Fruit fly (Drosophila melanogaster) whole organism, embryonic: ENCODE data around the gene Dok.

Source experiments
- B-H2 ChIP-seq: fragments of 200-800 bp; sonication (Bioruptor generic); optimal IDR thresholded peaks from 2 replicates; lab custom pipeline; 2018; ENCODE audit warnings: missing biosample characterization, mild to moderate bottlenecking, missing genetic modification characterization
- CG1024 ChIP-seq: fragments of 200-800 bp; sonication (Bioruptor generic); IDR thresholded peaks from 2 replicates; pipeline ENCODE4 v1.3.6; 2022; ENCODE audit warnings: missing biosample characterization, missing genetic modification characterization
- CG11696 ChIP-seq: fragments of 200-800 bp; sonication (Bioruptor generic); IDR thresholded peaks from 2 replicates; pipeline ENCODE4 v1.3.6; 2022; ENCODE audit warnings: missing biosample characterization, missing genetic modification characterization
- CG12942 ChIP-seq: fragments of 200-800 bp; sonication (Bioruptor generic); optimal IDR thresholded peaks from 3 replicates; lab custom pipeline; 2016; ENCODE audit warnings: missing biosample characterization, missing genetic modification characterization
- CG13775 ChIP-seq: fragments of 200-800 bp; sonication (Bioruptor generic); optimal IDR thresholded peaks from 3 replicates; lab custom pipeline; 2017; ENCODE audit warnings: missing biosample characterization, mild to moderate bottlenecking, missing genetic modification characterization
- CG14050 ChIP-seq: fragments of 200-800 bp; sonication (Bioruptor generic); IDR thresholded peaks from 3 replicates; pipeline ENCODE4 v1.3.6; 2022; ENCODE audit warnings: missing biosample characterization, missing genetic modification characterization
- CG14860 ChIP-seq: fragments of 200-800 bp; sonication (Bioruptor generic); IDR thresholded peaks from 3 replicates; pipeline ENCODE4 v1.3.6; 2022; ENCODE audit warnings: missing biosample characterization, missing genetic modification characterization; ENCODE audit not compliant: partially characterized antibody
- CG14965 ChIP-seq: fragments of 200-800 bp; sonication (Bioruptor generic); optimal IDR thresholded peaks from 2 replicates; lab custom pipeline; 2016; ENCODE audit warnings: missing biosample characterization, missing genetic modification characterization, borderline replicate concordance
- CG15011 ChIP-seq: fragments of 200-800 bp; sonication (Bioruptor generic); optimal IDR thresholded peaks from 3 replicates; lab custom pipeline; 2018; ENCODE audit warnings: missing biosample characterization, mild to moderate bottlenecking, missing genetic modification characterization
- CG1647 ChIP-seq: fragments of 200-800 bp; sonication (Bioruptor generic); optimal IDR thresholded peaks from 3 replicates; lab custom pipeline; 2016; ENCODE audit warnings: missing biosample characterization, missing genetic modification characterization
- CG17186 ChIP-seq: fragments of 200-800 bp; sonication (Bioruptor generic); optimal IDR thresholded peaks from 3 replicates; lab custom pipeline; 2017; ENCODE audit warnings: missing biosample characterization, missing genetic modification reagents, missing genetic modification characterization
- CG17612 ChIP-seq: fragments of 200-800 bp; sonication (Bioruptor generic); IDR thresholded peaks from 2 replicates; pipeline ENCODE4 v1.3.6; 2022; ENCODE audit warnings: missing biosample characterization, missing genetic modification characterization
- CG18476 ChIP-seq: fragments of 200-800 bp; sonication (Bioruptor generic); optimal IDR thresholded peaks from 2 replicates; lab custom pipeline; 2016; ENCODE audit warnings: missing biosample characterization, mild to moderate bottlenecking, missing genetic modification characterization
- CG18599 ChIP-seq: fragments of 200-800 bp; sonication (Bioruptor generic); optimal IDR thresholded peaks from 3 replicates; lab custom pipeline; 2017; ENCODE audit warnings: missing biosample characterization, missing genetic modification characterization, mild to moderate bottlenecking, moderate library complexity, missing genetic modification reagents
- CG3407 ChIP-seq: fragments of 200-800 bp; sonication (Bioruptor generic); optimal IDR thresholded peaks from 2 replicates; lab custom pipeline; 2018; ENCODE audit warnings: missing biosample characterization, mild to moderate bottlenecking, missing genetic modification characterization
- CG6272 ChIP-seq: fragments of 200-800 bp; sonication (Bioruptor generic); IDR thresholded peaks from 2 replicates; pipeline ENCODE4 v1.3.6; 2022; ENCODE audit warnings: missing biosample characterization, missing genetic modification characterization
- CG8359 ChIP-seq: fragments of 200-800 bp; sonication (Bioruptor generic); optimal IDR thresholded peaks from 2 replicates; lab custom pipeline; 2017; ENCODE audit warnings: missing biosample characterization, mild to moderate bottlenecking, missing genetic modification characterization, borderline replicate concordance
- CG9727 ChIP-seq: fragments of 200-800 bp; sonication (Bioruptor generic); optimal IDR thresholded peaks from 3 replicates; lab custom pipeline; 2017; ENCODE audit warnings: missing biosample characterization, mild to moderate bottlenecking, missing genetic modification characterization
- Camta ChIP-seq: fragments of 200-800 bp; sonication (Bioruptor generic); optimal IDR thresholded peaks from 2 replicates; lab custom pipeline; 2016; ENCODE audit warnings: missing biosample characterization, missing genetic modification characterization
- CrebB ChIP-seq: fragments of 200-800 bp; sonication (Bioruptor generic); optimal IDR thresholded peaks from 3 replicates; lab custom pipeline; 2018; ENCODE audit warnings: missing biosample characterization, mild to moderate bottlenecking, missing genetic modification characterization
- D19A ChIP-seq: fragments of 200-800 bp; optimal IDR thresholded peaks from 3 replicates; lab custom pipeline; 2019; ENCODE audit warnings: missing biosample characterization, mild to moderate bottlenecking, missing genetic modification characterization, moderate library complexity
- Deaf1 ChIP-seq: fragments of 200-800 bp; optimal IDR thresholded peaks from 3 replicates; lab custom pipeline; 2019; ENCODE audit warnings: missing biosample characterization, mild to moderate bottlenecking, missing genetic modification characterization, moderate library complexity
- Dek ChIP-seq: fragments of 200-800 bp; sonication (Bioruptor generic); optimal IDR thresholded peaks from 3 replicates; lab custom pipeline; 2019; ENCODE audit warnings: missing biosample characterization, mild to moderate bottlenecking, missing genetic modification characterization, moderate library complexity
- Dip2 ChIP-seq: fragments of 200-800 bp; sonication (Bioruptor generic); IDR thresholded peaks from 2 replicates; pipeline ENCODE4 v1.3.6; 2022; ENCODE audit warnings: missing biosample characterization, missing genetic modification characterization
- Dip3 ChIP-seq: fragments of 200-800 bp; sonication (Bioruptor generic); optimal IDR thresholded peaks from 3 replicates; lab custom pipeline; 2016; ENCODE audit warnings: missing biosample characterization, missing genetic modification characterization
- E2f2 ChIP-seq: fragments of 200-800 bp; sonication (Bioruptor generic); IDR thresholded peaks from 2 replicates; pipeline ENCODE4 v1.3.6; 2022; ENCODE audit warnings: missing biosample characterization, missing genetic modification characterization
- Ets97D ChIP-seq: fragments of 200-800 bp; sonication (Bioruptor generic); optimal IDR thresholded peaks from 3 replicates; lab custom pipeline; 2016; ENCODE audit warnings: missing biosample characterization, missing genetic modification characterization
- Hand ChIP-seq: fragments of 200-800 bp; sonication (Bioruptor generic); optimal IDR thresholded peaks from 2 replicates; lab custom pipeline; 2017; ENCODE audit warnings: mild to moderate bottlenecking, missing biosample characterization, missing genetic modification reagents, missing genetic modification characterization
- Lim3 ChIP-seq: fragments of 200-800 bp; sonication (Bioruptor generic); IDR thresholded peaks from 2 replicates; pipeline ENCODE4 v1.3.6; 2022; ENCODE audit warnings: missing biosample characterization, missing genetic modification characterization
- Vsx1 ChIP-seq: fragments of 200-800 bp; sonication (Bioruptor generic); optimal IDR thresholded peaks from 2 replicates; lab custom pipeline; 2017; ENCODE audit warnings: missing biosample characterization, mild to moderate bottlenecking, missing genetic modification characterization, missing genetic modification reagents
- amos ChIP-seq: fragments of 200-800 bp; sonication (Bioruptor generic); IDR thresholded peaks from 2 replicates; pipeline ENCODE4 v1.3.6; 2022; ENCODE audit warnings: missing biosample characterization, missing genetic modification characterization; ENCODE audit not compliant: partially characterized antibody
- ap ChIP-seq: fragments of 200-800 bp; sonication (Bioruptor generic); IDR thresholded peaks from 2 replicates; pipeline ENCODE4 v1.3.6; 2022; ENCODE audit warnings: missing biosample characterization, missing genetic modification characterization
- cato ChIP-seq: fragments of 200-800 bp; sonication (Bioruptor generic); optimal IDR thresholded peaks from 2 replicates; lab custom pipeline; 2016; ENCODE audit warnings: missing biosample characterization, missing genetic modification characterization, borderline replicate concordance
- cg ChIP-seq: fragments of 200-800 bp; sonication (Bioruptor generic); optimal IDR thresholded peaks from 3 replicates; lab custom pipeline; 2019; ENCODE audit warnings: missing biosample characterization, mild to moderate bottlenecking, missing genetic modification characterization, moderate library complexity
- dmrt99B ChIP-seq: fragments of 200-800 bp; sonication (Bioruptor generic); optimal IDR thresholded peaks from 2 replicates; lab custom pipeline; 2018; ENCODE audit warnings: missing biosample characterization, mild to moderate bottlenecking, missing genetic modification characterization, moderate library complexity
- jigr1 ChIP-seq: fragments of 200-800 bp; sonication (Bioruptor generic); IDR thresholded peaks from 3 replicates; pipeline ENCODE4 v1.3.6; 2022; ENCODE audit warnings: missing biosample characterization, missing genetic modification characterization
- jumu ChIP-seq: fragments of 200-800 bp; sonication (Bioruptor generic); optimal IDR thresholded peaks from 3 replicates; lab custom pipeline; 2016; ENCODE audit warnings: missing biosample characterization, missing genetic modification characterization
- kay ChIP-seq: fragments of 200-800 bp; sonication (Bioruptor generic); optimal IDR thresholded peaks from 2 replicates; lab custom pipeline; 2016; ENCODE audit warnings: missing biosample characterization, missing genetic modification characterization
- knrl ChIP-seq: fragments of 200-800 bp; sonication (Bioruptor generic); IDR thresholded peaks from 3 replicates; pipeline ENCODE4 v1.3.6; 2022; ENCODE audit warnings: missing biosample characterization, missing genetic modification characterization; ENCODE audit not compliant: partially characterized antibody
- lmd ChIP-seq: fragments of 200-800 bp; sonication (Bioruptor generic); IDR thresholded peaks from 2 replicates; pipeline ENCODE4 v1.3.6; 2022; ENCODE audit warnings: missing biosample characterization, missing genetic modification characterization
- otp ChIP-seq: fragments of 200-800 bp; sonication (Bioruptor generic); IDR thresholded peaks from 3 replicates; pipeline ENCODE4, ENCODE4 v1.3.6; 2022; ENCODE audit warnings: missing biosample characterization, missing genetic modification characterization
- pb ChIP-seq: fragments of 200-800 bp; sonication (Bioruptor generic); optimal IDR thresholded peaks from 3 replicates; lab custom pipeline; 2016; ENCODE audit warnings: missing biosample characterization, missing genetic modification characterization
- prd ChIP-seq, 3 experiments: fragments of >200 bp in 2 of 3; fragments of 200-800 bp in 1 of 3; sonication (Bioruptor generic) in 1 of 3; optimal IDR thresholded peaks in 2 of 3; IDR thresholded peaks in 1 of 3; 2 replicates in 2 of 3; 3 replicates in 1 of 3; pipeline versions ENCODE4 v1.3.6 to Lab custom; 2017 to 2022; ENCODE audit warnings: missing biosample characterization in 1 of 3, missing genetic modification characterization in 1 of 3
- pum ChIP-seq: fragments of 200-800 bp; sonication (Bioruptor generic); optimal IDR thresholded peaks from 2 replicates; lab custom pipeline; 2016; ENCODE audit warnings: missing biosample characterization, missing genetic modification characterization
- ro ChIP-seq: fragments of 200-800 bp; sonication (Bioruptor generic); IDR thresholded peaks from 2 replicates; pipeline ENCODE4 v1.3.6; 2022; ENCODE audit warnings: missing biosample characterization, missing genetic modification characterization
- seq ChIP-seq: fragments of 200-800 bp; sonication (Bioruptor generic); IDR thresholded peaks from 2 replicates; pipeline ENCODE4 v1.3.6; 2022; ENCODE audit warnings: missing biosample characterization, missing genetic modification characterization
- shn ChIP-seq: fragments of 200-800 bp; sonication (Bioruptor generic); optimal IDR thresholded peaks from 3 replicates; lab custom pipeline; 2016; ENCODE audit warnings: missing biosample characterization, missing genetic modification characterization
- unpg ChIP-seq: fragments of 200-800 bp; sonication (Bioruptor generic); optimal IDR thresholded peaks from 3 replicates; lab custom pipeline; 2018; ENCODE audit warnings: missing biosample characterization, mild to moderate bottlenecking, missing genetic modification characterization, moderate library complexity

Dok gene

dm6 chrX:7293133-7293873, 30.7 kb upstream of the Dok start:
- TF ChIP-seq CG11696 (GFP tag; lab: Robert Waterston, UW) (peak; percentile 47; the same call in 1 of the 2 replicates), Ets97D (GFP tag; lab: Kevin White, UChicago) (peak; percentile 33), seq (GFP tag; lab: Robert Waterston, UW) (peak; percentile 43; the same call in 1 of the 2 replicates), ap (GFP tag; lab: Robert Waterston, UW) (peak; percentile 84), CG17612 (peak; percentile 69), CG17186 (GFP tag; lab: Kevin White, UChicago) (peak; percentile 56), Dip3 (no peak), CG8359 (GFP tag; lab: Kevin White, UChicago) (peak; percentile 68), Dip2 (GFP tag; lab: Robert Waterston, UW) (no peak), cato (peak; percentile 65), E2f2 (peak; percentile 41; the same call in 1 of the 2 replicates), CrebB (tag; lab: Kevin White, UChicago) (peak; percentile 48), CG14965 (GFP tag; lab: Kevin White, UChicago) (peak; percentile 41), cg (peak; percentile 70), CG12942 (GFP tag; lab: Kevin White, UChicago) (peak; percentile 73), Dek (tag; lab: Kevin White, UChicago) (peak; percentile 14), prd (optimal IDR thresholded peaks at IDR 0.05; lab: Kevin White, UChicago) (no peak), prd (GFP tag; IDR thresholded peaks at IDR 0.05; lab: Robert Waterston, UW) (peak; percentile 93), B-H2 (GFP tag; lab: Kevin White, UChicago) (no peak), shn (GFP tag; lab: Kevin White, UChicago) (peak; percentile 83), CG18599 (GFP tag; lab: Kevin White, UChicago) (peak; percentile 41), CG18476 (GFP tag; lab: Kevin White, UChicago) (peak; percentile 48), dmrt99B (tag; lab: Kevin White, UChicago) (peak; percentile 86), Lim3 (GFP tag; lab: Robert Waterston, UW) (peak; percentile 54), knrl (GFP tag; lab: Robert Waterston, UW) (no peak), CG3407 (GFP tag; lab: Kevin White, UChicago) (peak; percentile 82), pb (GFP tag; lab: Kevin White, UChicago) (peak; percentile 71), Hand (GFP tag; lab: Kevin White, UChicago) (no peak), Camta (GFP tag; lab: Kevin White, UChicago) (peak; percentile 73), CG15011 (GFP tag; lab: Kevin White, UChicago) (peak; percentile 53), unpg (GFP tag; lab: Kevin White, UChicago) (peak; percentile 92), kay (GFP tag; lab: Kevin White, UChicago) (peak; percentile 45), lmd (GFP tag; lab: Robert Waterston, UW) (peak; percentile 89), otp (GFP tag; lab: Robert Waterston, UW) (peak; percentile 89), jigr1 (GFP tag; lab: Robert Waterston, UW) (peak; percentile 77), D19A (tag; lab: Kevin White, UChicago) (peak; percentile 72), Vsx1 (GFP tag; lab: Kevin White, UChicago) (peak; percentile 56), ro (GFP tag; lab: Robert Waterston, UW) (peak; percentile 41; the same call in 1 of the 2 replicates), amos (GFP tag; lab: Robert Waterston, UW) (no peak), CG13775 (peak; percentile 59), CG6272 (GFP tag; lab: Robert Waterston, UW) (peak; percentile 85), CG1024 (peak; percentile 81), CG9727 (GFP tag; lab: Kevin White, UChicago) (peak; percentile 75), CG1647 (peak; percentile 72), CG14050 (GFP tag; lab: Robert Waterston, UW) (peak; percentile 74), jumu (GFP tag; lab: Kevin White, UChicago) (peak; percentile 78), pum (GFP tag; lab: Kevin White, UChicago) (peak; percentile 85), CG14860 (GFP tag; lab: Robert Waterston, UW) (no peak), Deaf1 (tag; lab: Kevin White, UChicago) (peak; percentile 26)
